Worm (Caenorhabditis elegans) whole organism, midembryonic: ENCODE measurements around the gene fog-2.

Experiments
- T22C8.4 ChIP-seq: fragments of 200-800 bp; sonication (Bioruptor generic); IDR thresholded peaks from 2 replicates; pipeline ENCODE4 v1.3.6; 2022; ENCODE audit warnings: missing genetic modification characterization, missing compliant biosample characterization
- cog-1 ChIP-seq: sonication (generic microtip); optimal IDR thresholded peaks from 2 replicates; lab custom pipeline; 2016; ENCODE audit warnings: missing genetic modification characterization, missing compliant biosample characterization
- flt-1 ChIP-seq: fragments of 200-800 bp; sonication (Bioruptor generic); IDR thresholded peaks from 2 replicates; pipeline ENCODE4 v1.3.6; 2022; ENCODE audit warnings: missing genetic modification characterization, missing compliant biosample characterization
- klf-2 ChIP-seq: fragments of 200-800 bp; sonication (Bioruptor generic); conservative IDR thresholded peaks from 2 replicates; pipeline ENCODE4 v1.3.6; 2022; ENCODE audit warnings: missing genetic modification reagents, missing genetic modification characterization, missing compliant biosample characterization
- med-1 ChIP-seq: sonication (generic microtip); optimal IDR thresholded peaks from 2 replicates; lab custom pipeline; 2017; ENCODE audit warnings: missing genetic modification characterization, mild to moderate bottlenecking, missing compliant biosample characterization, antibody characterized with exemption, missing genetic modification reagents; ENCODE audit not compliant: insufficient read depth
- ref-1 ChIP-seq: fragments of 200-800 bp; sonication (Bioruptor generic); conservative IDR thresholded peaks from 2 replicates; pipeline ENCODE4 v1.3.6; 2022; ENCODE audit warnings: missing genetic modification reagents, missing genetic modification characterization, missing compliant biosample characterization
- tab-1 ChIP-seq: fragments of 200-800 bp; sonication (Bioruptor generic); IDR thresholded peaks from 2 replicates; pipeline ENCODE4 v1.3.6; 2022; ENCODE audit warnings: missing genetic modification characterization, missing compliant biosample characterization
- ztf-23 ChIP-seq: fragments of 200-800 bp; sonication (Bioruptor generic); IDR thresholded peaks from 2 replicates; pipeline ENCODE4 v1.3.6; 2022; ENCODE audit warnings: missing genetic modification reagents, missing genetic modification characterization, missing compliant biosample characterization
- ztf-29 ChIP-seq: fragments of 200-800 bp; sonication (Bioruptor generic); IDR thresholded peaks from 2 replicates; pipeline ENCODE4 v1.3.6; 2022; ENCODE audit warnings: missing genetic modification reagents, missing genetic modification characterization, missing compliant biosample characterization

Gene fog-2

ce11 chrV:20235231-20235630 lies 36.2 kb downstream of the fog-2 start:
- TF ChIP-seq tab-1 (GFP tag; lab: Robert Waterston, UW) (no peak), cog-1 (tag; lab: Kevin White, UChicago) (no peak), ref-1 (GFP tag; lab: Robert Waterston, UW) (no peak), klf-2 (GFP tag; lab: Robert Waterston, UW) (no peak), ztf-23 (GFP tag; lab: Robert Waterston, UW) (no peak), ztf-29 (GFP tag; lab: Robert Waterston, UW) (no peak), flt-1 (GFP tag; lab: Robert Waterston, UW) (no peak), T22C8.4 (GFP tag; lab: Robert Waterston, UW) (no peak), med-1 (GFP tag; lab: Kevin White, UChicago) (no peak)

- TF ChIP-seq ztf-23 (GFP tag; lab: Robert Waterston, UW) = no peak
- no peak for TF ChIP-seq tab-1 (GFP tag; lab: Robert Waterston, UW)
- no peak for TF ChIP-seq med-1 (GFP tag; lab: Kevin White, UChicago)
- no peak for TF ChIP-seq flt-1 (GFP tag; lab: Robert Waterston, UW)
- TF ChIP-seq T22C8.4 (GFP tag; lab: Robert Waterston, UW) = no peak
- TF ChIP-seq ref-1 (GFP tag; lab: Robert Waterston, UW) = no peak
- no peak for TF ChIP-seq cog-1 (tag; lab: Kevin White, UChicago)
- TF ChIP-seq ztf-29 (GFP tag; lab: Robert Waterston, UW) = no peak
- TF ChIP-seq klf-2 (GFP tag; lab: Robert Waterston, UW) = no peak
Measured at ce11 chrV:20237429-20237828, 38.4 kb downstream of the fog-2 start, which contains the start of gene sld-5. sld-5 (minus strand) TSS chrV:20237745.

ce11 chrV:20241243-20241862 lies 42.3 kb downstream of the fog-2 start:
- TF ChIP-seq flt-1 (GFP tag; lab: Robert Waterston, UW) (0 out of 2 replicates have a peak, but pooled peaks have one; percentile 41), ztf-23 (GFP tag; lab: Robert Waterston, UW) (no peak)

ce11 chrV:20249438-20250120 lies 50.5 kb downstream of the fog-2 start, which contains the start of gene swsn-1:
swsn-1 (minus strand) TSS chrV:20249488.
- TF ChIP-seq ztf-29 (GFP tag; lab: Robert Waterston, UW) (no peak), flt-1 (GFP tag; lab: Robert Waterston, UW) (peak; percentile 16; the same call in 1 of the 2 replicates), T22C8.4 (GFP tag; lab: Robert Waterston, UW) (peak; percentile 80)
